Fruit fly (Drosophila melanogaster): ENCODE results near the gene CG44574.

CG44574 gene

DNA sequence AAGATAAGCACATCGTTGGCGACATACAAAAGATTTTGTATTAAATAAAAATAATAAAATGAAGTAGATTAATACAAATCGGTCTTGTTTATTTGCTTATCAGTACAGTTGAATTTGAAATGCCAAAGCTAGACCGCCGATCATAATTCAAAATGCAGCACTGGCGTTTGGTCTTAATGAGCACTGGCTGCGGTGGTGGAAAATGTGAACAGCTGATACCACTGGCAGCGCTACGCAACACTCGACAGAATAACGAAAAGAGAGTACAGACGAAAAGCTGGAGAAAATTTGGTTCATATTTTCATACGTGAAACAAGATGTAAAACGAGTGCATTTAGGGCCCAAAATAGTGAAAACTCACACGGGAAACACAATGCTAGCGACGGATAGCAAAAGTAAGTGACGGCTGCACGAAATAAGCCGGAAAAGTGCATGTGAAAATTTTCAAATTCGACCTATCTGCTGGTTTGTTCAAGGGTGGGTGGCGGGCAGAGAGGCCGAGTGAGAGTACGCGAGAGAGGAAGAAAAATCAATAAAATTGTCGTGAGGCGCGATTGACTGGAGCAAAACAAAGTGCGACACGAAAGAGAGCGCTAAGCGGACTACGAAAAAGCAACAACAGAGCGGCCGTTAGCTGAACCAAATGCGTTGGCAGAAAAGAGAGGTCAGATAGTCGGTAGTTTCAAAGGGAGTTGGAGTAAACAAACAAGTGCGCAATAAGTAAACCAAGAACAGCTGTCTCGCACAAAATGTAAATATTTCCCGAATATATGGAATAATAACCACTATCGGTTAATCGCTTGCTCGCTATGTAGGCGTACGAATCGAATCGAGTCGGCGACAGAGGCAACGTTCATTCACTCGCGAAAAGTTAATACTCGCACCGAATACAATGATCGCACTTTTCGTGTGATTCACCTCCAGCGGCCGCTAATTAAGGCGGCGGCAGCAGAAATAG, 23.6 kb downstream of the CG44574 start, which contains the start of gene bchs (continued):
- TF ChIP-seq dm (GFP tag; optimal IDR thresholded peaks at IDR 0.05) (peak; percentile 61), Sox100B (GFP tag; optimal IDR thresholded peaks at IDR 0.05) (no peak), Vsx1 (GFP tag; optimal IDR thresholded peaks at IDR 0.05) (peak; percentile 97), zen (tag; optimal IDR thresholded peaks at IDR 0.05) (peak; percentile 21), CG30431 (GFP tag; optimal IDR thresholded peaks at IDR 0.05) (peak; percentile 42), CG31441 (GFP tag; IDR thresholded peaks at IDR 0.05) (no peak), sqz (GFP tag; optimal IDR thresholded peaks at IDR 0.05) (no peak), Tbp (GFP tag; optimal IDR thresholded peaks at IDR 0.05) (no peak), CG15696 (tag; optimal IDR thresholded peaks at IDR 0.05) (peak; percentile 85), MBD-R2 (GFP tag; IDR thresholded peaks at IDR 0.05) (peak; percentile 43), CG10267 (tag; optimal IDR thresholded peaks at IDR 0.05) (peak; percentile 97), ems (GFP tag; optimal IDR thresholded peaks at IDR 0.05) (peak; percentile 62), CG11504 (tag; optimal IDR thresholded peaks at IDR 0.05) (no peak), kni (GFP tag; optimal IDR thresholded peaks at IDR 0.05) (peak; percentile 99), NC2β (GFP tag; optimal IDR thresholded peaks at IDR 0.05) (peak; percentile 83), CG12942 (GFP tag; optimal IDR thresholded peaks at IDR 0.05) (peak; percentile 85), twi (tag; optimal IDR thresholded peaks at IDR 0.05) (no peak), Hr78 (GFP tag; optimal IDR thresholded peaks at IDR 0.05) (peak in 1 of 2 experiments; percentile 81), stwl (tag; optimal IDR thresholded peaks at IDR 0.05) (peak; percentile 63), toy (GFP tag; IDR thresholded peaks at IDR 0.05) (peak; percentile 38; the same call in 1 of the 2 replicates), tin (GFP tag; optimal IDR thresholded peaks at IDR 0.05) (peak; percentile 41), CG2129 (GFP tag; IDR thresholded peaks at IDR 0.05; ENCODE audit: partially characterized antibody) (no peak), Ravus (GFP tag; IDR thresholded peaks at IDR 0.05) (no peak; the same call in 1 of the 2 replicates), CG4820 (GFP tag; optimal IDR thresholded peaks at IDR 0.05) (peak; percentile 68), sob (GFP tag; IDR thresholded peaks at IDR 0.05) (peak; percentile 84), CG8924 (tag; optimal IDR thresholded peaks at IDR 0.05) (peak; percentile 73), repo (GFP tag; optimal IDR thresholded peaks at IDR 0.05) (peak; percentile 71), gce (GFP tag; IDR thresholded peaks at IDR 0.05) (peak; percentile 93), Hsf (GFP tag; optimal IDR thresholded peaks at IDR 0.05) (peak; percentile 78), Fer1 (GFP tag; optimal IDR thresholded peaks at IDR 0.05) (peak; percentile 96), croc (GFP tag; conservative IDR thresholded peaks at IDR 0.05) (peak; percentile 27; the same call in 1 of the 3 replicates), CG14710 (tag; optimal IDR thresholded peaks at IDR 0.05) (peak; percentile 76), CG15011 (GFP tag; optimal IDR thresholded peaks at IDR 0.05) (peak; percentile 93), CG7987 (GFP tag; optimal IDR thresholded peaks at IDR 0.05) (peak; percentile 92), CG3838 (GFP tag; optimal IDR thresholded peaks at IDR 0.05) (peak; percentile 82), Hr3 (GFP tag; optimal IDR thresholded peaks at IDR 0.05) (peak; percentile 12), B-H1 (GFP tag; IDR thresholded peaks at IDR 0.05) (peak; percentile 68; the same call in 2 of the 3 replicates), CG15479 (GFP tag; optimal IDR thresholded peaks at IDR 0.05) (peak; percentile 87), pnt (GFP tag; optimal IDR thresholded peaks at IDR 0.05) (peak; percentile 78), pita (GFP tag; optimal IDR thresholded peaks at IDR 0.05) (no peak), Lim3 (GFP tag; IDR thresholded peaks at IDR 0.05) (no peak), sr (GFP tag; IDR thresholded peaks at IDR 0.05) (peak; percentile 91), nom (GFP tag; optimal IDR thresholded peaks at IDR 0.05) (no peak), CG7839 (tag; optimal IDR thresholded peaks at IDR 0.05) (no peak), CG11398 (GFP tag; optimal IDR thresholded peaks at IDR 0.05) (peak; percentile 91), CG2875 (GFP tag; optimal IDR thresholded peaks at IDR 0.05) (peak; percentile 99), ab (GFP tag; optimal IDR thresholded peaks at IDR 0.05) (no peak), vvl (GFP tag; IDR thresholded peaks at IDR 0.05) (peak; percentile 92)
